Worm (Caenorhabditis elegans): Measurements from ENCODE around the gene ttn-1.

- TF ChIP-seq zag-1 (tag; optimal IDR thresholded peaks at IDR 0.05) (no peak), ama-1 (optimal IDR thresholded peaks at IDR 0.05) (no peak), nhr-11 (tag; optimal IDR thresholded peaks at IDR 0.05) (no peak), ztf-4 (tag; optimal IDR thresholded peaks at IDR 0.05) (no peak), lin-39 (tag; optimal IDR thresholded peaks at IDR 0.05) (no peak), nhr-12 (tag; optimal IDR thresholded peaks at IDR 0.05) (no peak), lin-13 (GFP tag; optimal IDR thresholded peaks at IDR 0.05) (no peak), ceh-82 (tag; optimal IDR thresholded peaks at IDR 0.05) (no peak), nhr-10 (tag; optimal IDR thresholded peaks at IDR 0.05) (no peak), fos-1 (tag; optimal IDR thresholded peaks at IDR 0.05) (no peak), unc-62 (GFP tag; optimal IDR thresholded peaks at IDR 0.05) (no peak), R02D3.7 (tag; optimal IDR thresholded peaks at IDR 0.05) (no peak), snpc-4 (tag; optimal IDR thresholded peaks at IDR 0.05) (no peak)
These were observed 29.5 kb upstream of the ttn-1 start for ce11 chrV:6231902-6232340.

Data from whole organism, L2 larva.